Fruit fly (Drosophila melanogaster) whole organism, embryonic: ENCODE measurements around the gene CG1092.
A peak's percentile ranks its signal among the peaks of the same experiment; 100 is the strongest.

Experiments used
- BEAF-32 ChIP-seq: fragments of 200-800 bp; sonication (Bioruptor generic); optimal IDR thresholded peaks from 3 replicates; lab custom pipeline; 2017; ENCODE audit warnings: missing biosample characterization, missing genetic modification characterization, mild to moderate bottlenecking, moderate library complexity, missing genetic modification reagents
- Blimp-1 ChIP-seq: fragments of 200-800 bp; sonication (Bioruptor generic); optimal IDR thresholded peaks from 3 replicates; lab custom pipeline; 2018; ENCODE audit warnings: missing biosample characterization, missing genetic modification characterization, mild to moderate bottlenecking, moderate library complexity, missing genetic modification reagents
- CG10209 ChIP-seq: fragments of 200-800 bp; sonication (Bioruptor generic); optimal IDR thresholded peaks from 3 replicates; lab custom pipeline; 2017; ENCODE audit warnings: missing biosample characterization, mild to moderate bottlenecking, missing genetic modification characterization, missing genetic modification reagents
- CG10431 ChIP-seq: fragments of 200-800 bp; sonication (Bioruptor generic); optimal IDR thresholded peaks from 3 replicates; lab custom pipeline; 2018; ENCODE audit warnings: missing biosample characterization, mild to moderate bottlenecking, missing genetic modification characterization
- CG11456 ChIP-seq: fragments of 200-800 bp; sonication (Bioruptor generic); IDR thresholded peaks from 3 replicates; pipeline ENCODE4 v1.3.6; 2022; ENCODE audit warnings: missing biosample characterization, missing genetic modification characterization
- CG12391 ChIP-seq: fragments of 200-800 bp; sonication (Bioruptor generic); optimal IDR thresholded peaks from 3 replicates; lab custom pipeline; 2018; ENCODE audit warnings: missing biosample characterization, mild to moderate bottlenecking, missing genetic modification characterization, moderate library complexity
- CG12659 ChIP-seq: fragments of 200-800 bp; sonication (Bioruptor generic); optimal IDR thresholded peaks from 3 replicates; lab custom pipeline; 2017; ENCODE audit warnings: mild to moderate bottlenecking, missing biosample characterization, missing genetic modification reagents, missing genetic modification characterization
- CG13296 ChIP-seq: fragments of 200-800 bp; sonication (Bioruptor generic); optimal IDR thresholded peaks from 3 replicates; lab custom pipeline; 2018; ENCODE audit warnings: missing biosample characterization, mild to moderate bottlenecking, missing genetic modification characterization
- CG13775 ChIP-seq: fragments of 200-800 bp; sonication (Bioruptor generic); optimal IDR thresholded peaks from 3 replicates; lab custom pipeline; 2017; ENCODE audit warnings: missing biosample characterization, mild to moderate bottlenecking, missing genetic modification characterization
- CG14710 ChIP-seq: fragments of 200-800 bp; sonication (Bioruptor generic); optimal IDR thresholded peaks from 3 replicates; lab custom pipeline; 2019; ENCODE audit warnings: missing biosample characterization, mild to moderate bottlenecking, missing genetic modification characterization, moderate library complexity
- CG15696 ChIP-seq: fragments of 200-800 bp; sonication (Bioruptor generic); optimal IDR thresholded peaks from 2 replicates; lab custom pipeline; 2019; ENCODE audit warnings: missing biosample characterization, mild to moderate bottlenecking, missing genetic modification characterization, moderate library complexity
- CG2678 ChIP-seq: fragments of 200-800 bp; sonication (Bioruptor generic); optimal IDR thresholded peaks from 3 replicates; lab custom pipeline; 2019; ENCODE audit warnings: missing biosample characterization, mild to moderate bottlenecking, missing genetic modification characterization, moderate library complexity
- CG30403 ChIP-seq: fragments of 200-800 bp; sonication (Bioruptor generic); optimal IDR thresholded peaks from 3 replicates; lab custom pipeline; 2016; ENCODE audit warnings: missing biosample characterization, missing genetic modification characterization
- CG31365 ChIP-seq: fragments of 200-800 bp; sonication (Bioruptor generic); optimal IDR thresholded peaks from 2 replicates; lab custom pipeline; 2018; ENCODE audit warnings: missing biosample characterization, mild to moderate bottlenecking, missing genetic modification characterization
- CG3726 ChIP-seq: fragments of 200-800 bp; sonication (Bioruptor generic); IDR thresholded peaks from 3 replicates; pipeline ENCODE4, ENCODE4 v1.3.6; 2022; ENCODE audit warnings: missing biosample characterization, missing genetic modification characterization
- CG42726 ChIP-seq: fragments of 200-800 bp; sonication (Bioruptor generic); IDR thresholded peaks from 2 replicates; pipeline ENCODE4 v1.3.6; 2022; ENCODE audit warnings: missing biosample characterization, missing genetic modification characterization; ENCODE audit not compliant: partially characterized antibody
- CG4404 ChIP-seq: fragments of 200-800 bp; sonication (Bioruptor generic); IDR thresholded peaks from 2 replicates; pipeline ENCODE4 v1.3.6; 2022; ENCODE audit warnings: missing biosample characterization, missing genetic modification characterization
- CG4707 ChIP-seq: fragments of 200-800 bp; sonication (Bioruptor generic); optimal IDR thresholded peaks from 2 replicates; lab custom pipeline; 2018; ENCODE audit warnings: missing biosample characterization, mild to moderate bottlenecking, missing genetic modification characterization, moderate library complexity
- CG7357 ChIP-seq: fragments of 200-800 bp; sonication (Bioruptor generic); IDR thresholded peaks from 3 replicates; pipeline ENCODE4 v1.3.6; 2022; ENCODE audit warnings: missing biosample characterization, missing genetic modification characterization
- CG9727 ChIP-seq: fragments of 200-800 bp; sonication (Bioruptor generic); optimal IDR thresholded peaks from 3 replicates; lab custom pipeline; 2017; ENCODE audit warnings: missing biosample characterization, mild to moderate bottlenecking, missing genetic modification characterization
- ERR ChIP-seq: fragments of 200-800 bp; sonication (Bioruptor generic); optimal IDR thresholded peaks from 2 replicates; lab custom pipeline; 2016; ENCODE audit warnings: missing biosample characterization, missing genetic modification characterization
- HLH3B ChIP-seq: fragments of 200-800 bp; sonication (Bioruptor generic); IDR thresholded peaks from 2 replicates; pipeline ENCODE4 v1.3.6; 2022; ENCODE audit warnings: missing biosample characterization, missing genetic modification characterization
- Hmr ChIP-seq: fragments of 200-800 bp; sonication (Bioruptor generic); optimal IDR thresholded peaks from 3 replicates; lab custom pipeline; 2017; ENCODE audit warnings: mild to moderate bottlenecking, missing biosample characterization, missing genetic modification reagents, missing genetic modification characterization
- Hr3 ChIP-seq: fragments of 200-800 bp; sonication (Bioruptor generic); optimal IDR thresholded peaks from 3 replicates; lab custom pipeline; 2016; ENCODE audit warnings: missing biosample characterization, missing genetic modification characterization
- Med ChIP-seq: fragments of 200-800 bp; sonication (Bioruptor generic); peaks from one replicate; lab custom pipeline; 2016; ENCODE audit warnings: missing biosample characterization, missing genetic modification characterization, mild to moderate bottlenecking, inconsistent platforms, moderate library complexity
- Ptx1 ChIP-seq: fragments of 200-800 bp; sonication (Bioruptor generic); IDR thresholded peaks from 2 replicates; pipeline ENCODE4 v1.3.6; 2022; ENCODE audit warnings: missing biosample characterization, missing genetic modification characterization
- Side ChIP-seq: fragments of 200-800 bp; sonication (Bioruptor generic); optimal IDR thresholded peaks from 2 replicates; lab custom pipeline; 2016; ENCODE audit warnings: missing biosample characterization, missing genetic modification characterization
- Sin3A ChIP-seq: fragments of >200 bp; optimal IDR thresholded peaks from 2 replicates; lab custom pipeline; 2018
- Sox100B ChIP-seq: fragments of 200-800 bp; sonication (Bioruptor generic); optimal IDR thresholded peaks from 3 replicates; lab custom pipeline; 2018; ENCODE audit warnings: missing biosample characterization, mild to moderate bottlenecking, missing genetic modification characterization
- Xbp1 ChIP-seq: fragments of 200-800 bp; sonication (Bioruptor generic); optimal IDR thresholded peaks from 3 replicates; lab custom pipeline; 2016; ENCODE audit warnings: missing biosample characterization, mild to moderate bottlenecking, missing genetic modification characterization
- ab ChIP-seq: fragments of 200-800 bp; sonication (Bioruptor generic); optimal IDR thresholded peaks from 2 replicates; lab custom pipeline; 2016; ENCODE audit warnings: missing biosample characterization, missing genetic modification characterization
- ara ChIP-seq: fragments of 200-800 bp; sonication (Bioruptor generic); IDR thresholded peaks from 2 replicates; pipeline ENCODE4 v1.3.6; 2022; ENCODE audit warnings: missing biosample characterization, missing genetic modification characterization
- ato ChIP-seq: fragments of 200-800 bp; sonication (Bioruptor generic); IDR thresholded peaks from 2 replicates; pipeline ENCODE4 v1.3.6; 2022; ENCODE audit warnings: missing biosample characterization, missing genetic modification characterization; ENCODE audit not compliant: partially characterized antibody
- bcd ChIP-seq: fragments of 200-800 bp; sonication (Bioruptor generic); optimal IDR thresholded peaks from 2 replicates; lab custom pipeline; 2017; ENCODE audit warnings: missing biosample characterization, mild to moderate bottlenecking, missing genetic modification characterization
- btn ChIP-seq: fragments of 200-800 bp; sonication (Bioruptor generic); optimal IDR thresholded peaks from 2 replicates; lab custom pipeline; 2016; ENCODE audit warnings: missing biosample characterization, missing genetic modification characterization
- chinmo ChIP-seq: fragments of 200-800 bp; sonication (Bioruptor generic); IDR thresholded peaks from 4 replicates; pipeline ENCODE4 v1.3.6; 2022; ENCODE audit warnings: missing biosample characterization, missing genetic modification characterization; ENCODE audit not compliant: partially characterized antibody
- chm ChIP-seq: fragments of 200-800 bp; sonication (Bioruptor generic); IDR thresholded peaks from 2 replicates; pipeline ENCODE4 v1.3.6; 2022; ENCODE audit warnings: missing biosample characterization, missing genetic modification characterization
- emc ChIP-seq: fragments of 200-800 bp; sonication (Bioruptor generic); optimal IDR thresholded peaks from 2 replicates; lab custom pipeline; 2016; ENCODE audit warnings: missing biosample characterization, missing genetic modification characterization
- hbn ChIP-seq: fragments of 200-800 bp; sonication (Bioruptor generic); IDR thresholded peaks from 2 replicates; pipeline ENCODE4 v1.3.6; 2022; ENCODE audit warnings: missing biosample characterization, missing genetic modification characterization; ENCODE audit not compliant: partially characterized antibody
- mam ChIP-seq: fragments of 200-800 bp; sonication (Bioruptor generic); optimal IDR thresholded peaks from 3 replicates; lab custom pipeline; 2016; ENCODE audit warnings: missing biosample characterization, missing genetic modification characterization
- mirr ChIP-seq: fragments of 200-800 bp; sonication (Bioruptor generic); optimal IDR thresholded peaks from 3 replicates; lab custom pipeline; 2018; ENCODE audit warnings: missing biosample characterization, mild to moderate bottlenecking, missing genetic modification characterization
- nau ChIP-seq: fragments of 200-800 bp; sonication (Bioruptor generic); optimal IDR thresholded peaks from 3 replicates; lab custom pipeline; 2017; ENCODE audit warnings: missing biosample characterization, mild to moderate bottlenecking, missing genetic modification characterization, missing genetic modification reagents
- schlank ChIP-seq: fragments of 200-800 bp; sonication (Bioruptor generic); optimal IDR thresholded peaks from 2 replicates; lab custom pipeline; 2018; ENCODE audit warnings: missing biosample characterization, mild to moderate bottlenecking, missing genetic modification characterization
- slou ChIP-seq: fragments of 200-800 bp; sonication (Bioruptor generic); optimal IDR thresholded peaks from 3 replicates; lab custom pipeline; 2016; ENCODE audit warnings: missing biosample characterization, missing genetic modification characterization
- ssp ChIP-seq: fragments of 200-800 bp; sonication (Bioruptor generic); IDR thresholded peaks from 2 replicates; pipeline ENCODE4 v1.3.6; 2022; ENCODE audit warnings: missing biosample characterization, missing genetic modification characterization
- stc ChIP-seq: fragments of 200-800 bp; sonication (Bioruptor generic); IDR thresholded peaks from 2 replicates; pipeline ENCODE4 v1.3.6; 2022; ENCODE audit warnings: missing biosample characterization, missing genetic modification characterization
- trem ChIP-seq: fragments of 200-800 bp; optimal IDR thresholded peaks from 3 replicates; lab custom pipeline; 2019; ENCODE audit warnings: missing biosample characterization, mild to moderate bottlenecking, missing genetic modification characterization, moderate library complexity
- unpg ChIP-seq: fragments of 200-800 bp; sonication (Bioruptor generic); optimal IDR thresholded peaks from 3 replicates; lab custom pipeline; 2018; ENCODE audit warnings: missing biosample characterization, mild to moderate bottlenecking, missing genetic modification characterization, moderate library complexity
- wor ChIP-seq: fragments of 200-800 bp; sonication (Bioruptor generic); IDR thresholded peaks from 2 replicates; pipeline ENCODE4 v1.3.6; 2022; ENCODE audit warnings: missing biosample characterization, missing genetic modification characterization

CG1092 gene

DNA sequence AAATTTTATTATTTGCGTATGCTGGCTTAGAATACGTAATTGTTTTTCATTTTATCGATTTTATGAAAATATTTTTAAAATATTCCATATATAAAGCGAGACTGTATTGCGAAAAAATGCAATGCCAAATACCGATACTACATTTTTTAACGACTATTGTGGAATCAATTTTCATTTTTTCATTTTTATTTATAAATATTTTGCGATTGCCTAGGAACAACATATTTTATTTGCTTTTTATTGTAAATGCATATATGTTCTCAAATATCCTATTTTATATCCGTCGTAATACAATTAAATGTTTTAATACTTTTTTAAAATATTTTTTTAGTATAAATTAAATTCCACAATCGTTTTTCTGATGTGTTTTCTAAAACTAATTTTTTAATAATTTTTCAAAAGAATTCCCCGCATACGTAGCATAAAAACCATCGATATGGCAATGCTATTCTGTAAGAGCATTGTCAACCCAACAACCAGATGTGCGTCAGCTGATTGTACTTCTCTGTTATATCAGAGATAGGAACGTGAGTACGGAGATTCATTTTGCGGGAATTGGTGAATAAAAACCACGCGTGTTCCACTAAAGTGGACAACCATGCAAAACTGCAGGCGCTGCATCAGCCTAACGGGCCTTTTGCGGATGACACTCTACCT lies 44.6 kb downstream of the CG1092 start, which contains the start of gene Suv3 (continued):
- TF ChIP-seq CG13775 (GFP tag; lab: Kevin White, UChicago), result peak; percentile 73
- 0 out of 2 replicates have a peak, but pooled peaks have one; percentile 39 for TF ChIP-seq ssp
- peak; percentile 37 for TF ChIP-seq CG15696 (tag; lab: Kevin White, UChicago)
- TF ChIP-seq CG10209, result peak; percentile 17
- TF ChIP-seq unpg, result peak; percentile 18
- TF ChIP-seq ara, result no peak
- no peak for TF ChIP-seq Blimp-1 (GFP tag; lab: Kevin White, UChicago)
- no peak for TF ChIP-seq nau (GFP tag; lab: Kevin White, UChicago)
- no peak for TF ChIP-seq CG4404 (GFP tag; lab: Robert Waterston, UW)
- TF ChIP-seq chm, result no peak
- TF ChIP-seq CG11456 (GFP tag; lab: Robert Waterston, UW), result no peak
- TF ChIP-seq BEAF-32 (GFP tag; lab: Kevin White, UChicago), result peak; percentile 54
- 0 out of 2 replicates have a peak, but pooled peaks have one; percentile 25 for TF ChIP-seq stc
- no peak for TF ChIP-seq CG31365
- TF ChIP-seq Sin3A (lab: Kevin White, UChicago), result peak; percentile 14
- no peak for TF ChIP-seq mam (GFP tag; lab: Kevin White, UChicago)
- TF ChIP-seq ab (GFP tag; lab: Kevin White, UChicago), result no peak
- peak; percentile 60; the same call in 1 of the 2 replicates for TF ChIP-seq Ptx1
- TF ChIP-seq Sox100B (GFP tag; lab: Kevin White, UChicago), result peak; percentile 52
- no peak for TF ChIP-seq hbn
- TF ChIP-seq trem, result peak; percentile 5
- peak; percentile 45; the same call in 1 of the 2 replicates for TF ChIP-seq HLH3B (GFP tag; lab: Robert Waterston, UW)
- TF ChIP-seq schlank (tag; lab: Kevin White, UChicago), result no peak
- TF ChIP-seq mirr (GFP tag; lab: Kevin White, UChicago), result no peak
- peak; percentile 65 for TF ChIP-seq Med (GFP tag; lab: Kevin White, UChicago)
- peak; percentile 13 for TF ChIP-seq CG13296 (GFP tag; lab: Kevin White, UChicago)
- no peak for TF ChIP-seq CG42726
- TF ChIP-seq chinmo (GFP tag; lab: Robert Waterston, UW), result 0 out of 4 replicates have a peak, but pooled peaks have one; percentile 14
- no peak for TF ChIP-seq emc
- no peak for TF ChIP-seq CG4707
- TF ChIP-seq Xbp1 (GFP tag; lab: Kevin White, UChicago), result peak; percentile 6
- TF ChIP-seq Hmr, result no peak
- peak; percentile 44 for TF ChIP-seq CG14710 (tag; lab: Kevin White, UChicago)
- TF ChIP-seq CG9727 (GFP tag; lab: Kevin White, UChicago), result peak; percentile 58
- TF ChIP-seq wor (GFP tag; lab: Robert Waterston, UW), result no peak
- peak; percentile 28 for TF ChIP-seq CG30403 (GFP tag; lab: Kevin White, UChicago)
- no peak for TF ChIP-seq ato (GFP tag; lab: Robert Waterston, UW)
- TF ChIP-seq CG3726 (GFP tag; lab: Robert Waterston, UW), result no peak
- peak; percentile 30 for TF ChIP-seq bcd
- TF ChIP-seq CG12391, result peak; percentile 58
- no peak for TF ChIP-seq ERR (GFP tag; lab: Kevin White, UChicago)
- no peak for TF ChIP-seq btn
- peak; percentile 52 for TF ChIP-seq Hr3 (GFP tag; lab: Kevin White, UChicago)
- no peak for TF ChIP-seq Side (GFP tag; lab: Kevin White, UChicago)
- TF ChIP-seq CG2678 (tag; lab: Kevin White, UChicago), result peak; percentile 70
- 0 out of 3 replicates have a peak, but pooled peaks have one; percentile 40 for TF ChIP-seq CG7357
- TF ChIP-seq slou (GFP tag; lab: Kevin White, UChicago), result no peak
- TF ChIP-seq CG12659 (GFP tag; lab: Kevin White, UChicago), result peak; percentile 26
- no peak for TF ChIP-seq CG10431 (GFP tag; lab: Kevin White, UChicago)
